Fruit fly (Drosophila melanogaster) whole organism, pupa: ENCODE data around the gene CG31178.

Source experiments
- CG10348 ChIP-seq: fragments of 200-800 bp; sonication (Bioruptor generic); IDR thresholded peaks from 2 replicates; pipeline ENCODE4 v1.3.6; 2022; ENCODE audit warnings: missing biosample characterization, missing genetic modification characterization
- CG12605 ChIP-seq: fragments of 200-800 bp; sonication (Bioruptor generic); IDR thresholded peaks from 2 replicates; pipeline ENCODE4 v1.3.6; 2022; ENCODE audit warnings: missing biosample characterization, missing genetic modification characterization
- CG13204 ChIP-seq: fragments of 200-800 bp; sonication (Bioruptor generic); optimal IDR thresholded peaks from 2 replicates; lab custom pipeline; 2018; ENCODE audit warnings: missing biosample characterization, mild to moderate bottlenecking, missing genetic modification characterization, moderate library complexity
- CG15710 ChIP-seq: fragments of 200-800 bp; sonication (Bioruptor generic); optimal IDR thresholded peaks from 2 replicates; lab custom pipeline; 2018; ENCODE audit warnings: missing biosample characterization, mild to moderate bottlenecking, missing genetic modification characterization, moderate library complexity
- CG32121 ChIP-seq: fragments of 200-800 bp; sonication (Bioruptor generic); IDR thresholded peaks from 2 replicates; pipeline ENCODE4 v1.3.6; 2022; ENCODE audit warnings: missing biosample characterization, missing genetic modification characterization
- CG34367 ChIP-seq: fragments of 200-800 bp; sonication (Bioruptor generic); optimal IDR thresholded peaks from 2 replicates; lab custom pipeline; 2018; ENCODE audit warnings: missing biosample characterization, mild to moderate bottlenecking, missing genetic modification characterization
- CG4496 ChIP-seq: fragments of 200-800 bp; sonication (Bioruptor generic); IDR thresholded peaks from 3 replicates; pipeline ENCODE4 v1.3.6; 2022; ENCODE audit warnings: missing biosample characterization, missing genetic modification characterization
- CG8301 ChIP-seq: fragments of 200-800 bp; sonication (Bioruptor generic); optimal IDR thresholded peaks from 2 replicates; lab custom pipeline; 2018; ENCODE audit warnings: missing biosample characterization, mild to moderate bottlenecking, missing genetic modification characterization
- CG9948 ChIP-seq: fragments of 200-800 bp; sonication (Bioruptor generic); optimal IDR thresholded peaks from 2 replicates; lab custom pipeline; 2018; ENCODE audit warnings: missing biosample characterization, mild to moderate bottlenecking, missing genetic modification characterization, moderate library complexity
- D1 ChIP-seq: fragments of 200-800 bp; sonication (Bioruptor generic); optimal IDR thresholded peaks from 2 replicates; lab custom pipeline; 2018; ENCODE audit warnings: missing biosample characterization, mild to moderate bottlenecking, missing genetic modification characterization, moderate library complexity
- EcR ChIP-seq: fragments of 200-800 bp; sonication (Bioruptor generic); optimal IDR thresholded peaks from 3 replicates; lab custom pipeline; 2019; ENCODE audit warnings: missing biosample characterization, missing genetic modification characterization, mild to moderate bottlenecking, moderate library complexity, missing genetic modification reagents
- Snoo ChIP-seq: fragments of 200-800 bp; sonication (Bioruptor generic); optimal IDR thresholded peaks from 3 replicates; lab custom pipeline; 2017; ENCODE audit warnings: missing biosample characterization, mild to moderate bottlenecking, missing genetic modification characterization, inconsistent platforms
- fd96Ca ChIP-seq: fragments of 200-800 bp; sonication (Bioruptor generic); IDR thresholded peaks from 3 replicates; pipeline ENCODE4 v1.3.6; 2022; ENCODE audit warnings: missing biosample characterization, missing genetic modification characterization
- gl ChIP-seq: fragments of 200-800 bp; sonication (Bioruptor generic); optimal IDR thresholded peaks from 2 replicates; lab custom pipeline; 2018; ENCODE audit warnings: missing biosample characterization, mild to moderate bottlenecking, missing genetic modification characterization

- TF ChIP-seq fd96Ca (GFP tag; lab: Robert Waterston, UW) (no peak), EcR (GFP tag; lab: Kevin White, UChicago) (no peak), CG32121 (no peak), Snoo (tag; lab: Kevin White, UChicago) (no peak), CG13204 (no peak), CG4496 (GFP tag; lab: Robert Waterston, UW) (no peak), D1 (no peak), gl (tag; lab: Kevin White, UChicago) (no peak), CG8301 (tag; lab: Kevin White, UChicago) (no peak), CG9948 (tag; lab: Kevin White, UChicago) (no peak), CG12605 (no peak), CG34367 (tag; lab: Kevin White, UChicago) (no peak), CG10348 (GFP tag; lab: Robert Waterston, UW) (no peak), CG15710 (tag; lab: Kevin White, UChicago) (no peak)
Measured at dm6 chr3R:21856873-21857243, 16.7 kb upstream of the CG31178 start.
